Worm (Caenorhabditis elegans): ENCODE measurements around the gene ifb-1.

ce11 chrII:5820282-5820762, 54.9 kb downstream of the ifb-1 start, which contains the start of gene ehs-1:
- TF ChIP-seq nhr-237 (tag; optimal IDR thresholded peaks at IDR 0.05) (no peak), lsy-2 (tag; optimal IDR thresholded peaks at IDR 0.05) (peak in 1 of 2 experiments; percentile 31), elt-3 (tag; optimal IDR thresholded peaks at IDR 0.05) (no peak), aly-2 (tag; optimal IDR thresholded peaks at IDR 0.05) (no peak), skn-1 (tag; optimal IDR thresholded peaks at IDR 0.05) (no peak), blmp-1 (tag; optimal IDR thresholded peaks at IDR 0.05; ENCODE audit: insufficient read depth) (no peak), nhr-77 (tag; optimal IDR thresholded peaks at IDR 0.05) (no peak), ama-1 (optimal IDR thresholded peaks at IDR 0.05) (no peak), unc-55 (GFP tag; optimal IDR thresholded peaks at IDR 0.05) (peak; percentile 40)

All from whole organism, L2 larva.